Fruit fly (Drosophila melanogaster) ovary, adult (tissue): ENCODE results near the gene Gtpx.
A peak's percentile ranks its signal among the peaks of the same experiment; 100 is the strongest.

Experiments used
- CG17801 ChIP-seq: fragments of 200-800 bp; optimal IDR thresholded peaks from 2 replicates; lab custom pipeline; 2019; ENCODE audit warnings: missing biosample characterization, mild to moderate bottlenecking, missing genetic modification characterization, moderate library complexity; ENCODE audit not compliant: partially characterized antibody

Gene Gtpx

DNA sequence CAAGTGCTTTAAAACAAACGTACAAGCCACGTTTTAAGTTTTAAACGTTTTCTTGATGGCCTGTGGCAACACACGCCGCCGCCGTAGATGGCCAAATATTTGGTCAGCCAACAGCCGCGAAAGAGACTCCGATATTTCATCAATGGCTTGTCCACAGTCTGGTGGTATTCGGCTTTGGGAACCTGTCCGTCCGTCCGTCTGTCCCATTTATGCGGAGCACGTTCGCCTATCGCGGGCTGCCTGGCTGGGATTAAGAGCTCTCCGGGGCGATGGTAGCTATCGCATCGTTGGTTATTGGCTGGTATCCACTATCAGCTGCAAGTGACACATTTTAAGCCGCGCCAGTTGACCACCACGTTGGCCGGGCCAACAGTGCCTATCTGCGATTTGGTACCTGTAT is 18.5 kb upstream of the Gtpx start:
- TF ChIP-seq CG17801 (GFP tag; lab: Kevin White, UChicago) = no peak

DNA sequence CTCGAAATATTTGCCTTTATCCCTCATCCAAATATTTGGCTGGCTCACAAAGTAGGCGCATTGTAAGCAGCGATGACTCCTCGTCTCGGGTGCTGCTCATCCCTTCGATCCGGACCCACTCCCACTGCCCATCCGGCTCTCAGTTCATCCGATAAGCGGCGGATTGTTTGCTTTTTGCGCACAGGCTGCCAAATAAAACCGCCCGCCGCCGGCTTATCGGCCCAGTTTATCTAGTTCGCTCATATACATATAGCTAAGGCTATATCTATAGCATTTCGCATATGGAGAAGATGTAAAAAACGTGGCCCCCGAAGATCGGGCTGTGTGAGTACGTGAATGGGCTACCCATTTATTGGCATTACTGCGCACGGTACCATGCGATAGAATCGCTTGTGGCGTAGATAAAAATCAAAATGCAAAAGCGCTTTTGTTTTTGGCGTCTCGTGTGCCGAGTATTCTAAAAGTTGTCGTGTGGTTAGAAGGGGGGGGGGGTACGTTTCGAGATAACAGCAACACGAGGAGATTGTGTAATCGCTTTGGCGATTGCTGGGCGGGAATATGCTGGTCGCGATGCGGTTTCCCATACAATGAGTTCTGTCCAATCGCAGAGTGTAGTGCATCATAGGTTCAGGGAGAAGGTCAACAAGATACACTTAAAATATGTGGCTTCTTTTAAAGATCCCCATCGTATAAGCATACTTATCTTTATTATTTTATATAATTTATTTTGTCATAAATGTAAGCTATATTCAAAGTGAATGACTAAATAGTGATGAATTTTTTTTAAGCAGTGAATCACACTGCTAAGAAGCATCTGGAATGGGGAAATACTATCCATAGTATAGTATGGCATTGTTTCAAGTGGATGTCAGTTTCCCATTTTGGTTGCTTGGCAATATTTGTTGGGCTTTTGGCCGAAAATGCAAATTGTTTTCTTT is 17.1 kb upstream of the Gtpx start:
- TF ChIP-seq CG17801 (GFP tag; lab: Kevin White, UChicago) = no peak

DNA sequence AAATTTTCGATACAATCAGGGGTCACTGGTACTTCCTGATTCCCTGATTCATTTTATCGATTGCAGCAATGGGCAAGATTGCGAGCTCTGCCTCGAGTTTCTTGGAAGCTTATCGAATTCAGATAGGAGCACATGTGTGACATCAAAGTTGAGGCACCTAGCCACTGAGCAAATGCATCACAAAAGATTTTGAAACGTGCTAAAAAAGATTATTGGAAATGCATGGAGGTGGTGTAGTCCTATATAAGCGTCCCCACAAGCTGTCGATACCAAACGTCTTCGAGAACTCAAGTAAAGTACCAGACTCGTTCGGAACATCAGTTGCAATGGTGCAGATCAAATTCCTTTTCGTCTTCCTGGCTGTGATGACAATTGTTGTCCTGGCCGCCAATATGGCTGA is 12.0 kb upstream of the Gtpx start, which contains the start of gene Drsl2:
TSS of gene Drsl2 (plus strand) at position 301 of the 400 bp plus-strand sequence.
- no peak for TF ChIP-seq CG17801 (GFP tag; lab: Kevin White, UChicago)

DNA sequence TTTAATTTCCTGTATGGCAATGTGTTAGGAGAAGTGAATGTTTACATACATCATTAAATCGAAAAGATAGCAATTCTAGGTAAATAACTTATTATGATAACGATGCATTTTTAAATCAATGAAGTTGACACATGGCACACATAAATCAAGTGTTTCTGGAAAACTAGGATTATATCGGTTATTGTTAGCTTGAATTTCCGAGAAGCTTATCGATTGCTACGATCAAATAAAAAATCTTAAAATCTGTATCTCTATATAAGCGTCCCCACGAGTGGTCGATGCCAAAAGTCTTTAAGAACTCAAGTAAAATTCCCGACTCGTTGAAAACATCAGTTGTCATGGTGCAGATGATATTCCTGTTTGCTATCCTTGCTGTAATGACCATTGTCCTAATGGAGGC is 11.4 kb upstream of the Gtpx start, which contains the start of gene Drsl3:
TSS of gene Drsl3 (plus strand) at position 301 of the 400 bp plus-strand sequence.
- no peak for TF ChIP-seq CG17801 (GFP tag; lab: Kevin White, UChicago)

DNA sequence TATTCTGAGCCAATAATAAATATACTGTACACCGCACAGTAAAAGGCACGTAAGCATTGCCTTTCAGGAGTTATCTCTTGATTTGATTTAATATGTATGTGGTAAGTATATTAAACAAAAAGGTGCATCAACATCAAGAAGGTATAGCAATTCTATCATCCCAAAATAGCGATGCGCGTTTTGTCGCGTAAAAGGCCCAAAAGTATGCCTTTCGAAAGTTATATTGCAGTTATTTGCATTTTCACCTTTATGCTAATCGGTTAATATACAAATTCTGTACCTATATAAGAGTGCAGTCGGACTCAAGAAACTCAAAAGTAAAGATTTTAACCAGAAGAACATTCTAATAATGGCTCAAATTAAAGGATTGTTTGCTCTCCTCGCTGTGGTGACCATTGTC is 10.8 kb upstream of the Gtpx start, which contains the start of gene Drsl4:
TSS of gene Drsl4 (plus strand) at position 333 of the 400 bp plus-strand sequence.
- TF ChIP-seq CG17801 (GFP tag; lab: Kevin White, UChicago) = no peak

DNA sequence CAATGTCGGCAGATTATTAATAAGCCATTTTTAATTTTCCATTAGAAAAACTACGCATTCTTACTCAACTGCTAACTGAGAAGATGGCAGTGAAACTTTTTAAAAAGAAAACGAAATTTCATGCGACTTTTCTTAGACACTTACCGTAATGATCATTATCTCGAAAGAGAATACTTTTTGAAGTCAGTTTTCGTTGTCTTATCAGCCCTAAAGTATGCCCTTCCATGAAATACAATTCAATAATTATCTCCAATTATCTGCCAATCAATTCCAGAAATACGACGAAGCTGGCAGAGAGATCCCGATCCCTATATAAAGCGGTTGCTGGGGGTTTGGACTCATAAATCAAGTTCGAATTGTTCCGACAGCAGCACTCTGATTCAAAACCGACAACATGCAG is 9.6 kb upstream of the Gtpx start, which contains the start of gene Drsl5:
TSS of gene Drsl5 (plus strand) at position 341 of the 400 bp plus-strand sequence.
- TF ChIP-seq CG17801 (GFP tag; lab: Kevin White, UChicago) = no peak

DNA sequence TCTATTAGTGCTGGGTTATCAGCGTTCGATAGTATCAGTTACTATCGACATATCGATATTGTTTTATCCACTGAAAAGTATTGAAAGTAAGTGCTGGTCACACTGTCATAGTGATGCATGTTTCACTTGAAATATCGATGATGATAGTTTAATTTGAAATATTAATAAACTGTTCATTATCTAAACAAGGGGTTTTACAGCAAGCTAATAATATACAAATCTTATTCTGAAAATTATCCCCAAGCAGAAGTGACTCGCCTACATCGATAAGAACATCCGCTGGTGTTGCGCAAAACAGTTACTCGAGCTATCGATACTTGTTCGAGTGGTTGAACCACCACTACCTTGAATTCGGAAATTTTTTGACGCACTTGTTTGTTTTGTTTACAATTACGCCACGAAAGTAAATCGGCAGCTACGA is 6.8 kb upstream of the Gtpx start, which contains the start of the genes PIG-C, CG12016 and Dpm2:
TSS of gene PIG-C (minus strand) at position 10 of the 421 bp plus-strand sequence.
TSS of gene CG12016 (plus strand) at position 333 of the 421 bp plus-strand sequence.
TSS of gene Dpm2 (plus strand) at position 333 of the 421 bp plus-strand sequence.
- peak; percentile 50 for TF ChIP-seq CG17801 (GFP tag; lab: Kevin White, UChicago)

DNA sequence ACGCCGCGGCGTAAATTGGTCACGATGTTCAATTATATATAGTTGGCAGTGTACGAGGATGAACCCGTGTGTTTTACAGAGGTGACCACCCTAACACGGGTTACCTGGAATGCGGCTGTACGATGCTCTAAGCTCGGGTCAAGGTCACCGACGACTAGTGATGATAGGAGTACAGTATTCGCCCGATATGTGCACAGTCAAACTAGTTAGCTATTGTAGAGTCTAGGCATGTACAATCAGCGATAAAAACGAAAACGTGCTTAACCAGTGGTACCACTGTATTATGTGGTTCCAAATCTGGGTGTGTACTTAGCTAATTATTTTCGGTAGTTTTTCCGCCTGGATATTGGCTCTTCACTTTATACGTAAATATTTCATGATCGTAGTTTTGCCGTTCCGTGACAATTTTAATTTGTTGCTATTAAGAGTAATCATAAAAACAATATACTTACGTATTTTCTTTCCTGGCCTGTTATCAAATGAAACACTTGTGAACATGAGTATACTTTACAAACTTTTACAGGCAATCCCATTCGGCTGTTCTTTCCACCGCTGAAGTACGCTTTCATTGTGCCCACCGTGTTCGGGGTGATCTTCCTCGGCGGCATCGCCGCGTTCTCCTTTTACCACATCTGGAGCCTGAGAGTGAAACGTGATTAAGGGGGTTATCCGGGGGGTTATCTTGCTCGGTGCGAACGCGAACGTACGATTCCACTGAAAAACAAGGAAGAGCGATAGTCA is 5.9 kb upstream of the Gtpx start:
- TF ChIP-seq CG17801 (GFP tag; lab: Kevin White, UChicago) = no peak

DNA sequence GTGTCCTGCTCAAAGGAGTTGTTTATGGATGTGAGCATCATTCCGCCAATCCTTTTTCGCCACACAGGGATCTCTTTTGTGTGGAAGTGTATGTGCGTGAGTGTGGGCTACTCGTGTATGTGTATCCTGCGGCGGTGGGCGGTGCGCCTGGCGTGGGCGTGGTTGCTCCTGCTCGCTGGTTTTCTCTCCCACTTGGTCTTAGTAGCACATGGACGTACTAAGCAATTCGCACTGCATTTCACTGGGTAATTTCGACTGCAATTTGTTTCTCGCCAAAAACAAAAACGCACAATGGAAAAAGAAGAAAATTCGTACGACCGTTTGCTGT is 504 bp upstream of the Gtpx start:
- no peak for TF ChIP-seq CG17801 (GFP tag; lab: Kevin White, UChicago)

DNA sequence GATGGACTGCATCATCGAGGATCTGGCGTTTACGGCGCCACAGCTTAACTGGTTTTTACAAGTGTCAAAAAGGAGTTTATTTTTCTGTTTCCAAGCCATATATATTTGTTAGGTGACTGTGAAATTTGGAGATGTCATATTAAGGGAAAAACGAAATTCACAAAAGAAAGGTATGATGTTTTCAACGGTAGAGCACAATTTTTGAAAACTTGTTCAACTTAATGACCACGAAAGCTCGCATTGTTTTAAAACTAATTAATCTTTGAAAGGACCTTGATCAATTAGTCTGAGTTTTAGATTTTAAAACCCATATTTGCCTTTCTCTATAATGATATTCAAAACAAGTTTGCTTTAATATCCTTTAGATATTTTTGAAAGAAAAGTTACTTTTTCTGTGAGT is 2.7 kb downstream of the Gtpx start, which contains the start of gene Strip:
TSS of gene Strip (minus strand) at position 101 of the 400 bp plus-strand sequence.
- TF ChIP-seq CG17801 (GFP tag; lab: Kevin White, UChicago) = no peak

DNA sequence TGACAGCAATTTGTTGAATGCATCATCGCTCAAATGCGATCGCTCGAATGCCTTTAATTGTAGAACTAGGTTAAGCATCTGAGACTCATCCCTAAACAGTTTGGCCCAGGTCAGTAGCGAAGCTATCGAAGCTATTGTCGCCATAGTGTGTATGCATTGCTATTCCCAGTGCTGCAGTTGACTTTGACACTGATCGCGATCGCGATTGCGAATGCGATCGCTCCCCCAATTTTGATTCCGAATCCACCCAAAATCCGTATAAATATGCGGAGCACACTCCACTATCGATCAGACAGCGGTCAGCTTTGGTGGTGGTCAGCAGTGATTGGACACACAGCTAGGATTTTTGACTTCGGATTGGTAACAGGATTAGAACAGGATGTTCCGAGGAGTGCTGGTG is 3.7 kb downstream of the Gtpx start, which contains the start of gene CG14961:
TSS of gene CG14961 (plus strand) at position 301 of the 400 bp plus-strand sequence.
- no peak for TF ChIP-seq CG17801 (GFP tag; lab: Kevin White, UChicago)

DNA sequence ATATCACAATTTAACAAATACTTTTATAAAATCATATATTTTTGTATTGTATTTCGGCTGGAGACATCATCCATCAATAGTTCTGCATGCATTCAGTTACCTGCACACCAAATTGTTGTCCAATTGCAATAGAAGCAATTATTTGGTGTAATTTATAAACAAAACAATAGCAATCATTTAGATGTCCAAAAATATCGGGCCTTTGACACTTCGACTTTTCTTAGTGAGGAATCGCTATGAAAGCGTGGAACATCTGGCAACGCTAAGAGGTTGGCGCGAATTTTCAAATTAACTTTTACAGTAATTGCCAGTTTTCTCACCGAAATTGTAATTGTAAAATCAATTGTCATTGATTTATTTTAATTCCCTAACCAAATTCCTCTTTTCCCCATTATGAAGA is 8.7 kb downstream of the Gtpx start, which contains the start of gene CG14969:
TSS of gene CG14969 (minus strand) at position 195 of the 400 bp plus-strand sequence.
- peak; percentile 37 for TF ChIP-seq CG17801 (GFP tag; lab: Kevin White, UChicago)

DNA sequence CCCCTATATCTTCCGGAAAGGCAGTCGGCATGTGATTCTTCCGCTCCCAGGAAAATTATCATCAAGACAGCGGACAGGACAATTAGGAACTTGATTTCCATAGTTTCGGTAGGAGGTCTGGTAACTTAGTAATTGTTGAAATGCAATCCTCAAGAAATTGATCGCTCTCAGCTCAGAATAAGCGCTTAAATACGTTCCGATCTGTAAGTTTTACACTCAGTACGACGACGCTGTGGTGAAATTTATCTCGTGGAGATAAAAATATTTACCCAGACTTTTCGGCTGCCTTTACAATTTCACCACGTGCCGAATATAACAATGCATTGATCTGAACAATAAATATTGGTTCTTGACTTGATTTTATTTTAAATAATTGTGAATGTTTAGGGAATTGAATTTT is 9.6 kb downstream of the Gtpx start, which contains the start of gene Drsl1:
TSS of gene Drsl1 (minus strand) at position 101 of the 400 bp plus-strand sequence.
- no peak for TF ChIP-seq CG17801 (GFP tag; lab: Kevin White, UChicago)

DNA sequence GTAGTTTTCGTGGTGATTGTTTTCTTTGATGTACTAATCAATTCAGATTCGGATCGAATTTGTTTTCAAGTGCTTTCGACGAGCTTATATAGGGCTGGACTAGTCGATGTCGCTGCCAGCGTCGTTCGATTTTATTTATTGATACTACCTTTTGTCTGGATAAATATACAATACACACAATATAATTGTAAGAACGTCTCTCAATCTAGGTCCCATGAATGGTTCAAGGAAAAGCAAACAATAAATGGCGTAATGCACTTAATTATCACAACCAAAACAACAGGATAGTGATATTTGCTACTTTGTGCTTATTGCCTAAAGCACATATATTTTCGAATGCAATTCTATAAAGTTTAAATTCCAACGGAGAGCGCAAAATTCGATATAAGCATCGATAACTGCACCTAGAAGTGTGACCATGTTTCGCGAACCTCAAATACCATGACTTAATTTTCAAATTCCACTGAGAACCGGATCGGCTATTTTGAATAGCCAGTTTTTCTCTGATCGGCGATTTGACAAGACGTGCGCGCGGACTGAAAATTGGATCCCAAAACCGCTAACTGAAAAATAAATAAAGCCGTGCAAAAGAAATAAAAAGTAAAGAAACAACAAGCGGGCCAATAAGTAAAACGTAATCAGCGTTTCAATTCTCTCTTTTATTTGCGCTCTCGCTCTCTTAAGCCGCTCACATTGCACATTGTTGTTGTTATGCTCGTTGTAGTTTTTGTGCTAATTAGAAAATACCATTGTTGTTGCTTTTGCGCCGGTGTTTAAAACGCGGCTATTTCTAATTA is 10.5 kb downstream of the Gtpx start, which contains the start of the genes Drsl6 and kst:
TSS of gene Drsl6 (minus strand) at position 51 of the 797 bp plus-strand sequence.
TSS of gene kst (plus strand) at position 493 of the 797 bp plus-strand sequence.
- peak; percentile 87 for TF ChIP-seq CG17801 (GFP tag; lab: Kevin White, UChicago)
